Fruit fly (Drosophila melanogaster) whole organism, embryonic: ENCODE measurements around the gene Jhbp2.

Experiments used
- CG12391 ChIP-seq: fragments of 200-800 bp; sonication (Bioruptor generic); optimal IDR thresholded peaks from 3 replicates; lab custom pipeline; 2018; ENCODE audit warnings: missing biosample characterization, mild to moderate bottlenecking, missing genetic modification characterization, moderate library complexity
- CG13296 ChIP-seq: fragments of 200-800 bp; sonication (Bioruptor generic); optimal IDR thresholded peaks from 3 replicates; lab custom pipeline; 2018; ENCODE audit warnings: missing biosample characterization, mild to moderate bottlenecking, missing genetic modification characterization
- CG13424 ChIP-seq: fragments of 200-800 bp; sonication (Bioruptor generic); optimal IDR thresholded peaks from 2 replicates; lab custom pipeline; 2019; ENCODE audit warnings: missing biosample characterization, mild to moderate bottlenecking, missing genetic modification characterization, moderate library complexity
- CG14050 ChIP-seq: fragments of 200-800 bp; sonication (Bioruptor generic); IDR thresholded peaks from 3 replicates; pipeline ENCODE4 v1.3.6; 2022; ENCODE audit warnings: missing biosample characterization, missing genetic modification characterization
- CG15011 ChIP-seq: fragments of 200-800 bp; sonication (Bioruptor generic); optimal IDR thresholded peaks from 3 replicates; lab custom pipeline; 2018; ENCODE audit warnings: missing biosample characterization, mild to moderate bottlenecking, missing genetic modification characterization
- CG15514 ChIP-seq: fragments of 200-800 bp; sonication (Bioruptor generic); optimal IDR thresholded peaks from 3 replicates; lab custom pipeline; 2017; ENCODE audit warnings: missing biosample characterization, missing genetic modification characterization, mild to moderate bottlenecking, moderate library complexity, missing genetic modification reagents
- CG1603 ChIP-seq: fragments of 200-800 bp; sonication (Bioruptor generic); optimal IDR thresholded peaks from 2 replicates; lab custom pipeline; 2019; ENCODE audit warnings: missing biosample characterization, mild to moderate bottlenecking, missing genetic modification characterization, moderate library complexity
- CG16779 ChIP-seq: fragments of 200-800 bp; sonication (Bioruptor generic); IDR thresholded peaks from 2 replicates; pipeline ENCODE4 v1.3.6; 2022; ENCODE audit warnings: missing biosample characterization, missing genetic modification characterization
- CG16863 ChIP-seq: fragments of 200-800 bp; sonication (Bioruptor generic); optimal IDR thresholded peaks from 3 replicates; lab custom pipeline; 2016; ENCODE audit warnings: missing biosample characterization, missing genetic modification characterization
- CG17912 ChIP-seq: fragments of 200-800 bp; sonication (Bioruptor generic); optimal IDR thresholded peaks from 2 replicates; lab custom pipeline; 2018; ENCODE audit warnings: missing biosample characterization, mild to moderate bottlenecking, missing genetic modification characterization
- CG2129 ChIP-seq: fragments of 200-800 bp; sonication (Bioruptor generic); IDR thresholded peaks from 2 replicates; pipeline ENCODE4 v1.3.6; 2022; ENCODE audit warnings: missing biosample characterization, missing genetic modification characterization; ENCODE audit not compliant: partially characterized antibody
- CG30431 ChIP-seq: fragments of 200-800 bp; sonication (Bioruptor generic); optimal IDR thresholded peaks from 2 replicates; lab custom pipeline; 2017; ENCODE audit warnings: missing biosample characterization, missing genetic modification characterization
- CG31365 ChIP-seq: fragments of 200-800 bp; sonication (Bioruptor generic); optimal IDR thresholded peaks from 2 replicates; lab custom pipeline; 2018; ENCODE audit warnings: missing biosample characterization, mild to moderate bottlenecking, missing genetic modification characterization
- CG32767 ChIP-seq: fragments of 200-800 bp; sonication (Bioruptor generic); IDR thresholded peaks from 2 replicates; pipeline ENCODE4 v1.3.6; 2022; ENCODE audit warnings: missing biosample characterization, missing genetic modification characterization
- CG33557 ChIP-seq: fragments of 200-800 bp; sonication (Bioruptor generic); optimal IDR thresholded peaks from 2 replicates; lab custom pipeline; 2019; ENCODE audit warnings: missing biosample characterization, mild to moderate bottlenecking, missing genetic modification characterization, moderate library complexity
- CG3407 ChIP-seq: fragments of 200-800 bp; sonication (Bioruptor generic); optimal IDR thresholded peaks from 2 replicates; lab custom pipeline; 2018; ENCODE audit warnings: missing biosample characterization, mild to moderate bottlenecking, missing genetic modification characterization
- CG3847 ChIP-seq: fragments of 200-800 bp; sonication (Bioruptor generic); IDR thresholded peaks from 2 replicates; pipeline ENCODE4 v1.3.6; 2022; ENCODE audit warnings: missing biosample characterization, missing genetic modification characterization
- CG4328 ChIP-seq: fragments of 200-800 bp; sonication (Bioruptor generic); optimal IDR thresholded peaks from 3 replicates; lab custom pipeline; 2017; ENCODE audit warnings: missing biosample characterization, missing genetic modification reagents, missing genetic modification characterization
- CG4360 ChIP-seq: fragments of 200-800 bp; sonication (Bioruptor generic); IDR thresholded peaks from 2 replicates; pipeline ENCODE4 v1.3.6; 2022; ENCODE audit warnings: missing biosample characterization, missing genetic modification characterization
- CG5180 ChIP-seq: fragments of 200-800 bp; sonication (Bioruptor generic); optimal IDR thresholded peaks from 3 replicates; lab custom pipeline; 2017; ENCODE audit warnings: missing biosample characterization, missing genetic modification characterization, mild to moderate bottlenecking, moderate library complexity, missing genetic modification reagents
- CG6272 ChIP-seq: fragments of 200-800 bp; sonication (Bioruptor generic); IDR thresholded peaks from 2 replicates; pipeline ENCODE4 v1.3.6; 2022; ENCODE audit warnings: missing biosample characterization, missing genetic modification characterization
- CG6654 ChIP-seq: fragments of 200-800 bp; sonication (Bioruptor generic); optimal IDR thresholded peaks from 2 replicates; lab custom pipeline; 2017; ENCODE audit warnings: missing biosample characterization, mild to moderate bottlenecking, missing genetic modification characterization
- CG6813 ChIP-seq: fragments of 200-800 bp; sonication (Bioruptor generic); optimal IDR thresholded peaks from 2 replicates; lab custom pipeline; 2017; ENCODE audit warnings: missing biosample characterization, missing genetic modification characterization, mild to moderate bottlenecking, moderate library complexity, missing genetic modification reagents
- CG7556 ChIP-seq: fragments of 200-800 bp; sonication (Bioruptor generic); optimal IDR thresholded peaks from 2 replicates; lab custom pipeline; 2017; ENCODE audit warnings: missing biosample characterization, mild to moderate bottlenecking, missing genetic modification characterization
- CG8290 ChIP-seq, 3 experiments: fragments of 200-800 bp; sonication (Bioruptor generic); optimal IDR thresholded peaks; 2 replicates each; lab custom pipeline; 2016 to 2019; ENCODE audit warnings: missing biosample characterization in 3 of 3, missing genetic modification characterization in 3 of 3, mild to moderate bottlenecking in 2 of 3, moderate library complexity in 1 of 3
- HLH3B ChIP-seq: fragments of 200-800 bp; sonication (Bioruptor generic); IDR thresholded peaks from 2 replicates; pipeline ENCODE4 v1.3.6; 2022; ENCODE audit warnings: missing biosample characterization, missing genetic modification characterization
- HLH4C ChIP-seq: fragments of 200-800 bp; sonication (Bioruptor generic); IDR thresholded peaks from 3 replicates; pipeline ENCODE4 v1.3.6; 2022; ENCODE audit warnings: missing biosample characterization, missing genetic modification characterization; ENCODE audit not compliant: partially characterized antibody
- Hr51 ChIP-seq, 2 experiments: fragments of 200-800 bp; sonication (Bioruptor generic); optimal IDR thresholded peaks; 2 replicates in 1 of 2; 3 replicates in 1 of 2; lab custom pipeline; 2016 to 2018; ENCODE audit warnings: missing biosample characterization in 2 of 2, missing genetic modification characterization in 2 of 2, mild to moderate bottlenecking in 1 of 2, moderate library complexity in 1 of 2
- Opbp ChIP-seq: fragments of 200-800 bp; sonication (Bioruptor generic); IDR thresholded peaks from 3 replicates; pipeline ENCODE4 v1.3.6; 2022; ENCODE audit warnings: missing biosample characterization, missing genetic modification characterization; ENCODE audit not compliant: partially characterized antibody
- PHDP ChIP-seq: fragments of 200-800 bp; sonication (Bioruptor generic); optimal IDR thresholded peaks from 3 replicates; lab custom pipeline; 2018; ENCODE audit warnings: missing biosample characterization, mild to moderate bottlenecking, missing genetic modification characterization, moderate library complexity
- Sox100B ChIP-seq: fragments of 200-800 bp; sonication (Bioruptor generic); optimal IDR thresholded peaks from 3 replicates; lab custom pipeline; 2018; ENCODE audit warnings: missing biosample characterization, mild to moderate bottlenecking, missing genetic modification characterization
- ara ChIP-seq: fragments of 200-800 bp; sonication (Bioruptor generic); IDR thresholded peaks from 2 replicates; pipeline ENCODE4 v1.3.6; 2022; ENCODE audit warnings: missing biosample characterization, missing genetic modification characterization
- ase ChIP-seq: fragments of 200-800 bp; sonication (Bioruptor generic); IDR thresholded peaks from 3 replicates; pipeline ENCODE4 v1.3.6; 2022; ENCODE audit warnings: missing biosample characterization, missing genetic modification characterization
- bowl ChIP-seq: fragments of 200-800 bp; sonication (Bioruptor generic); IDR thresholded peaks from 2 replicates; pipeline ENCODE4 v1.3.6; 2022; ENCODE audit warnings: missing biosample characterization, missing genetic modification characterization
- chm ChIP-seq: fragments of 200-800 bp; sonication (Bioruptor generic); IDR thresholded peaks from 2 replicates; pipeline ENCODE4 v1.3.6; 2022; ENCODE audit warnings: missing biosample characterization, missing genetic modification characterization
- crol ChIP-seq: fragments of 200-800 bp; sonication (Bioruptor generic); IDR thresholded peaks from 2 replicates; pipeline ENCODE4 v1.3.6; 2022; ENCODE audit warnings: missing biosample characterization, missing genetic modification characterization
- en ChIP-seq: fragments of 200-800 bp; sonication (Bioruptor generic); optimal IDR thresholded peaks from 2 replicates; lab custom pipeline; 2016; ENCODE audit warnings: missing biosample characterization, missing genetic modification characterization
- fd64A ChIP-seq: fragments of 200-800 bp; sonication (Bioruptor generic); optimal IDR thresholded peaks from 3 replicates; lab custom pipeline; 2018; ENCODE audit warnings: missing biosample characterization, mild to moderate bottlenecking, missing genetic modification characterization
- gem ChIP-seq: fragments of 200-800 bp; sonication (Bioruptor generic); optimal IDR thresholded peaks from 2 replicates; lab custom pipeline; 2019; ENCODE audit warnings: missing biosample characterization, mild to moderate bottlenecking, missing genetic modification characterization, moderate library complexity
- hkb ChIP-seq, 2 experiments: fragments of 200-800 bp in 1 of 2; fragments of >200 bp in 1 of 2; sonication (Bioruptor generic) in 1 of 2; IDR thresholded peaks in 1 of 2; optimal IDR thresholded peaks in 1 of 2; 2 replicates each; pipeline versions ENCODE4 v1.3.6 to Lab custom; 2017 to 2022; ENCODE audit warnings: missing biosample characterization in 1 of 2, missing genetic modification characterization in 1 of 2
- onecut ChIP-seq: fragments of 200-800 bp; sonication (Bioruptor generic); IDR thresholded peaks from 2 replicates; pipeline ENCODE4 v1.3.6; 2022; ENCODE audit warnings: missing biosample characterization, missing genetic modification characterization
- pb ChIP-seq: fragments of 200-800 bp; sonication (Bioruptor generic); optimal IDR thresholded peaks from 3 replicates; lab custom pipeline; 2016; ENCODE audit warnings: missing biosample characterization, missing genetic modification characterization
- pita ChIP-seq: fragments of 200-800 bp; sonication (Bioruptor generic); optimal IDR thresholded peaks from 2 replicates; lab custom pipeline; 2017; ENCODE audit warnings: missing biosample characterization, mild to moderate bottlenecking, missing genetic modification characterization
- sim ChIP-seq: fragments of 200-800 bp; sonication (Bioruptor generic); IDR thresholded peaks from 2 replicates; pipeline ENCODE4 v1.3.6; 2022; ENCODE audit warnings: missing biosample characterization, missing genetic modification characterization
- tgo ChIP-seq: fragments of 200-800 bp; sonication (Bioruptor generic); IDR thresholded peaks from 3 replicates; pipeline ENCODE4 v1.3.6; 2022; ENCODE audit warnings: missing biosample characterization, missing genetic modification characterization
- tll ChIP-seq, 2 experiments: fragments of 200-800 bp in 1 of 2; fragments of >200 bp in 1 of 2; sonication (Bioruptor generic) in 1 of 2; optimal IDR thresholded peaks; 2 replicates each; lab custom pipeline; 2017 to 2019; ENCODE audit warnings: missing biosample characterization in 2 of 2, missing genetic modification characterization in 2 of 2, mild to moderate bottlenecking in 1 of 2, moderate library complexity in 1 of 2
- twi ChIP-seq: fragments of 200-800 bp; optimal IDR thresholded peaks from 2 replicates; lab custom pipeline; 2019; ENCODE audit warnings: missing biosample characterization, mild to moderate bottlenecking, missing genetic modification characterization, moderate library complexity
- unpg ChIP-seq: fragments of 200-800 bp; sonication (Bioruptor generic); optimal IDR thresholded peaks from 3 replicates; lab custom pipeline; 2018; ENCODE audit warnings: missing biosample characterization, mild to moderate bottlenecking, missing genetic modification characterization, moderate library complexity

Jhbp2 gene

dm6 chr3R:4975315-4975777, 14.2 kb upstream of the Jhbp2 start (continued):
- TF ChIP-seq CG15011: peak; percentile 5
- TF ChIP-seq CG5180: peak; percentile 26
- no peak for TF ChIP-seq CG2129
- 0 out of 2 replicates have a peak, but pooled peaks have one; percentile 33 for TF ChIP-seq CG4360 (GFP tag; lab: Robert Waterston, UW)
- TF ChIP-seq bowl: no peak
- TF ChIP-seq crol (GFP tag; lab: Robert Waterston, UW): peak; percentile 25; the same call in 1 of the 2 replicates
- TF ChIP-seq Opbp (GFP tag; lab: Robert Waterston, UW): no peak
- no peak for TF ChIP-seq CG16863 (GFP tag; lab: Kevin White, UChicago)
- peak; percentile 64 for TF ChIP-seq CG4328 (GFP tag; lab: Kevin White, UChicago)
- 0 out of 2 replicates have a peak, but pooled peaks have one; percentile 26 for TF ChIP-seq sim (GFP tag; lab: Robert Waterston, UW)
- TF ChIP-seq Sox100B (GFP tag; lab: Kevin White, UChicago): no peak
- no peak for TF ChIP-seq pita (GFP tag; lab: Kevin White, UChicago)
- no peak for TF ChIP-seq en (GFP tag; lab: Kevin White, UChicago)
- TF ChIP-seq CG32767: 0 out of 2 replicates have a peak, but pooled peaks have one; percentile 29
- no peak for TF ChIP-seq CG30431 (GFP tag; lab: Kevin White, UChicago)
- TF ChIP-seq pb: no peak
- peak; percentile 16 for TF ChIP-seq PHDP (tag; lab: Kevin White, UChicago)
- TF ChIP-seq CG6813 (GFP tag; lab: Kevin White, UChicago): peak; percentile 53
- TF ChIP-seq CG15514 (GFP tag; lab: Kevin White, UChicago): peak; percentile 9
- peak; percentile 17 for TF ChIP-seq CG13424
- peak; percentile 49 for TF ChIP-seq unpg
- TF ChIP-seq HLH4C (GFP tag; lab: Robert Waterston, UW): no peak
- TF ChIP-seq CG3407 (GFP tag; lab: Kevin White, UChicago): peak; percentile 67
- TF ChIP-seq CG13296 (GFP tag; lab: Kevin White, UChicago): peak; percentile 17
- TF ChIP-seq chm (GFP tag; lab: Robert Waterston, UW): peak; percentile 44; the same call in 1 of the 2 replicates
- TF ChIP-seq CG3847 (GFP tag; lab: Robert Waterston, UW): no peak
- no peak for TF ChIP-seq CG7556
- TF ChIP-seq CG8290 (GFP tag; optimal IDR thresholded peaks at IDR 0.05; lab: Kevin White, UChicago): no peak
- TF ChIP-seq CG8290 (tag; optimal IDR thresholded peaks at IDR 0.05; lab: Kevin White, UChicago): peak in 1 of 2 experiments; percentile 31
- TF ChIP-seq fd64A: peak; percentile 66
- TF ChIP-seq CG33557 (GFP tag; lab: Kevin White, UChicago): peak; percentile 20
- TF ChIP-seq CG14050 (GFP tag; lab: Robert Waterston, UW): peak; percentile 21; the same call in 1 of the 3 replicates
- peak; percentile 25 for TF ChIP-seq twi (tag; lab: Kevin White, UChicago)
- no peak for TF ChIP-seq ase
- TF ChIP-seq CG1603 (tag; lab: Kevin White, UChicago): peak; percentile 52
- TF ChIP-seq gem: peak; percentile 22
- peak; percentile 28; the same call in 1 of the 2 replicates for TF ChIP-seq onecut (GFP tag; lab: Robert Waterston, UW)
- TF ChIP-seq tgo (GFP tag; lab: Robert Waterston, UW): peak; percentile 22; the same call in 1 of the 3 replicates
- TF ChIP-seq CG6272 (GFP tag; lab: Robert Waterston, UW): no peak
- peak; percentile 31 for TF ChIP-seq CG6654 (GFP tag; lab: Kevin White, UChicago)
- TF ChIP-seq CG17912 (GFP tag; lab: Kevin White, UChicago): peak; percentile 8
- TF ChIP-seq tll (GFP tag; optimal IDR thresholded peaks at IDR 0.05; lab: Kevin White, UChicago): no peak
- TF ChIP-seq HLH3B (GFP tag; lab: Robert Waterston, UW): peak; percentile 7; the same call in 1 of the 2 replicates
- TF ChIP-seq ara (GFP tag; lab: Robert Waterston, UW): peak; percentile 15; the same call in 1 of the 2 replicates
- TF ChIP-seq hkb (optimal IDR thresholded peaks at IDR 0.05; lab: Kevin White, UChicago): no peak
- peak; percentile 14; the same call in 1 of the 2 replicates for TF ChIP-seq hkb (GFP tag; IDR thresholded peaks at IDR 0.05; lab: Robert Waterston, UW)
- no peak for TF ChIP-seq Hr51 (GFP tag; optimal IDR thresholded peaks at IDR 0.05; lab: Kevin White, UChicago)
- no peak for TF ChIP-seq CG16779 (GFP tag; lab: Robert Waterston, UW)
- TF ChIP-seq CG31365 (tag; lab: Kevin White, UChicago): peak; percentile 43
- no peak for TF ChIP-seq CG12391 (tag; lab: Kevin White, UChicago)
